Worm (Caenorhabditis elegans) whole organism, late embryonic: ENCODE results near the gene srsx-22.

Experiments
- ceh-19 ChIP-seq: fragments of 200-800 bp; sonication (Bioruptor generic); optimal IDR thresholded peaks from 2 replicates; lab custom pipeline; 2018; ENCODE audit warnings: mild to moderate bottlenecking, missing genetic modification characterization, missing compliant biosample characterization
- tbx-7 ChIP-seq: sonication (generic microtip); optimal IDR thresholded peaks from 2 replicates; lab custom pipeline; 2016; ENCODE audit warnings: missing genotype, missing genetic modification characterization, missing compliant biosample characterization
- unc-86 ChIP-seq: sonication (generic microtip); optimal IDR thresholded peaks from 2 replicates; lab custom pipeline; 2016; ENCODE audit warnings: missing genetic modification characterization, missing compliant biosample characterization

ce11 chrV:8384809-8385208, 33.3 kb downstream of the srsx-22 start:
- TF ChIP-seq unc-86, result no peak
- TF ChIP-seq ceh-19, result no peak
- TF ChIP-seq tbx-7 (tag; lab: Kevin White, UChicago), result no peak
